Worm (Caenorhabditis elegans) whole organism, midembryonic: ENCODE results near the gene glc-1.

Experiments used
- T22C8.4 ChIP-seq: fragments of 200-800 bp; sonication (Bioruptor generic); IDR thresholded peaks from 2 replicates; pipeline ENCODE4 v1.3.6; 2022; ENCODE audit warnings: missing genetic modification characterization, missing compliant biosample characterization
- cog-1 ChIP-seq: sonication (generic microtip); optimal IDR thresholded peaks from 2 replicates; lab custom pipeline; 2016; ENCODE audit warnings: missing genetic modification characterization, missing compliant biosample characterization
- flt-1 ChIP-seq: fragments of 200-800 bp; sonication (Bioruptor generic); IDR thresholded peaks from 2 replicates; pipeline ENCODE4 v1.3.6; 2022; ENCODE audit warnings: missing genetic modification characterization, missing compliant biosample characterization
- klf-2 ChIP-seq: fragments of 200-800 bp; sonication (Bioruptor generic); conservative IDR thresholded peaks from 2 replicates; pipeline ENCODE4 v1.3.6; 2022; ENCODE audit warnings: missing genetic modification reagents, missing genetic modification characterization, missing compliant biosample characterization
- med-1 ChIP-seq: sonication (generic microtip); optimal IDR thresholded peaks from 2 replicates; lab custom pipeline; 2017; ENCODE audit warnings: missing genetic modification characterization, mild to moderate bottlenecking, missing compliant biosample characterization, antibody characterized with exemption, missing genetic modification reagents; ENCODE audit not compliant: insufficient read depth
- ref-1 ChIP-seq: fragments of 200-800 bp; sonication (Bioruptor generic); conservative IDR thresholded peaks from 2 replicates; pipeline ENCODE4 v1.3.6; 2022; ENCODE audit warnings: missing genetic modification reagents, missing genetic modification characterization, missing compliant biosample characterization
- tab-1 ChIP-seq: fragments of 200-800 bp; sonication (Bioruptor generic); IDR thresholded peaks from 2 replicates; pipeline ENCODE4 v1.3.6; 2022; ENCODE audit warnings: missing genetic modification characterization, missing compliant biosample characterization
- ztf-23 ChIP-seq: fragments of 200-800 bp; sonication (Bioruptor generic); IDR thresholded peaks from 2 replicates; pipeline ENCODE4 v1.3.6; 2022; ENCODE audit warnings: missing genetic modification reagents, missing genetic modification characterization, missing compliant biosample characterization
- ztf-29 ChIP-seq: fragments of 200-800 bp; sonication (Bioruptor generic); IDR thresholded peaks from 2 replicates; pipeline ENCODE4 v1.3.6; 2022; ENCODE audit warnings: missing genetic modification reagents, missing genetic modification characterization, missing compliant biosample characterization

The glc-1 gene

ce11 chrV:16229439-16229838, 10.0 kb downstream of the glc-1 start:
- no peak for TF ChIP-seq klf-2 (GFP tag; lab: Robert Waterston, UW)
- no peak for TF ChIP-seq tab-1 (GFP tag; lab: Robert Waterston, UW)
- no peak for TF ChIP-seq T22C8.4 (GFP tag; lab: Robert Waterston, UW)
- no peak for TF ChIP-seq med-1 (GFP tag; lab: Kevin White, UChicago)
- TF ChIP-seq flt-1, result no peak
- TF ChIP-seq ztf-29 (GFP tag; lab: Robert Waterston, UW), result no peak

- no peak for TF ChIP-seq med-1 (GFP tag; lab: Kevin White, UChicago)
- TF ChIP-seq T22C8.4 (GFP tag; lab: Robert Waterston, UW), result no peak
- TF ChIP-seq ref-1 (GFP tag; lab: Robert Waterston, UW), result no peak
- TF ChIP-seq ztf-23 (GFP tag; lab: Robert Waterston, UW), result no peak
- TF ChIP-seq klf-2 (GFP tag; lab: Robert Waterston, UW), result no peak
- no peak for TF ChIP-seq flt-1
- TF ChIP-seq ztf-29 (GFP tag; lab: Robert Waterston, UW), result no peak
- TF ChIP-seq tab-1 (GFP tag; lab: Robert Waterston, UW), result no peak
- no peak for TF ChIP-seq cog-1 (tag; lab: Kevin White, UChicago)
These were observed 10.5 kb downstream of the glc-1 start, which contains the start of the genes F21H7.2 and F21H7.12 for ce11 chrV:16229896-16230295. F21H7.2 (minus strand) TSS chrV:16229996. F21H7.12 (plus strand) TSS chrV:16230165.

DNA sequence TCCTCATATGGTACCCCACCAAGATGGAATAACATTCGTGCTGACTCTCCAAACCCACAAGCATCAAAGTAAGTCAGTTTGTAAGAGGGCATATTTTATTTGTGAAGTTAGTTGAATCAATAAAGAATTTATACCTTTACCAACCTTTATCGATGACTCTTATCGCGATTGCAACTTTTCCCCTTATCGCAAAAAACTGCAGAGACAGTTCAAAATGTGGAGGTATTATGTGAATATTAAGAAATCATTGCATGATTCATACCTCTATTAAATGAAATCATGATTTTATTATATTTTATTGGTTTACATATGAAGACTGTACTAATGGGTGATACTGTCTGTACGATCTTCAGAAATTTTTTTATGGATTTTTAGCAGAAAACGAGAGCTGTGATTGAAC, 12.7 kb downstream of the glc-1 start, which contains the start of gene gst-22:
TSS of gene gst-22 (minus strand) at position 103 of the 400 bp plus-strand sequence.
- TF ChIP-seq ztf-23 (GFP tag; lab: Robert Waterston, UW) (no peak), med-1 (GFP tag; lab: Kevin White, UChicago) (no peak), cog-1 (tag; lab: Kevin White, UChicago) (no peak)

DNA sequence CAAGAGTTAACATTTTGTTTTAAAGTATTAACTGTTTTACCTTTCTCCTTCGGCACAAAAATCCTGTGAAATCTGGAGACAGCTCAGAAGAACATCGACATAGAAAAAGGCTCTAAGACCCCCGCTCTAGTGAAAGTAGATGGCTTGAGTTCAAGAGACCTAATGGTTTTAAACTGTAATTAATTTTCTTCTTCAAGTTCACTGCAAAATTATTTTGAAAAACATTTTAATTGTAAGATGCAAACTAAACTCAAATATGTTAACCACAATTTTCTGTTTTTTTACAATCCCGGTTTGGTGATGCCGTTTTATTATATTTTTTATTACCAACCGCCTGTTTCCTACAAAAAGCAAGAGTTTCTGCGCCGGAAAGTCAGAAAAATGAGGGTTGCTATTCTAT, 14.2 kb downstream of the glc-1 start, which contains the start of gene clec-233:
TSS of gene clec-233 (plus strand) at position 301 of the 400 bp plus-strand sequence.
- TF ChIP-seq T22C8.4 (GFP tag; lab: Robert Waterston, UW), result no peak
- no peak for TF ChIP-seq flt-1
- TF ChIP-seq klf-2 (GFP tag; lab: Robert Waterston, UW), result no peak
- TF ChIP-seq tab-1 (GFP tag; lab: Robert Waterston, UW), result no peak
- no peak for TF ChIP-seq ztf-29 (GFP tag; lab: Robert Waterston, UW)
- TF ChIP-seq cog-1 (tag; lab: Kevin White, UChicago), result no peak
- TF ChIP-seq med-1 (GFP tag; lab: Kevin White, UChicago), result no peak
- no peak for TF ChIP-seq ztf-23 (GFP tag; lab: Robert Waterston, UW)
- TF ChIP-seq ref-1 (GFP tag; lab: Robert Waterston, UW), result no peak

DNA sequence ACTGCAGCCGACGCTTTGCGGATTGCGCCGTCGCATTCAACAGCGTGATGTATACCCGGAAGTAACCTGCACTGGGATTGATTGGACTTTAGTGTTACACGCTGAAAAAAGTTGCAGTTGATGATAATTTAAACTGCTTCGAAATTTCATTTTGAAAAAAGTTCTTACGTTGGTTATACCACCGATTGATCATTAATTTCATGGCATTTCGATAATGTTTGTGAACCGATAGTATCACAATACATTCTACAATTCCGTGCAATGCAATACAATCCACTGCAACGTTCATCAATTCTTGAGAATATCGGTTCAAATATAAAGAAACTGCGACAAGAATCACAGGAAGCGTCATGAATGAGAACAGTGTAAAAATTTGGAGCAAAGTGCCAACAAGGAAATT, 15.7 kb downstream of the glc-1 start, which contains the start of gene F21H7.3:
TSS of gene F21H7.3 (minus strand) at position 101 of the 400 bp plus-strand sequence.
- TF ChIP-seq ztf-23 (GFP tag; lab: Robert Waterston, UW), result no peak
- no peak for TF ChIP-seq tab-1 (GFP tag; lab: Robert Waterston, UW)
- TF ChIP-seq med-1 (GFP tag; lab: Kevin White, UChicago), result no peak
- TF ChIP-seq flt-1, result no peak
- no peak for TF ChIP-seq ref-1 (GFP tag; lab: Robert Waterston, UW)
- no peak for TF ChIP-seq cog-1 (tag; lab: Kevin White, UChicago)
- TF ChIP-seq T22C8.4 (GFP tag; lab: Robert Waterston, UW), result no peak
- no peak for TF ChIP-seq klf-2 (GFP tag; lab: Robert Waterston, UW)
- TF ChIP-seq ztf-29 (GFP tag; lab: Robert Waterston, UW), result no peak

DNA sequence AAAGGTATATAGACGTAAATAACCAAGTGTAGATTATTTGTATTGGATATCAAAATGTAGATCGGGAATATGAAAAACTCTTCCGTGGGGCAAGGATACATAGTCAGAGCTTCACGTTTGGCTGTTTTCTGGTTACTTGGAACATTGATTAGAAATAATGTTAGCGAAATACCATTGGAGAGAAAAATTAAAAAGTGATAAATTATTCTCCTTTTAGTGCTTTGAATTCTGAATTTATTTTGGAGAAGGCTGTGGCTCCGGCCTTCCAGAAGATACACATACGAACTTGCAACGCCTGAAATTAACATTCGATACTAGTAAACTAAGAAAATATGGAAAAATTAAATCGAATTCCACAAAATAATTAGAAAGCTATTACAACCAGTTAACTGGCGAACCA, 16.2 kb downstream of the glc-1 start, which contains the start of gene srh-98:
TSS of gene srh-98 (minus strand) at position 101 of the 400 bp plus-strand sequence.
- TF ChIP-seq ref-1 (GFP tag; lab: Robert Waterston, UW) (no peak), cog-1 (tag; lab: Kevin White, UChicago) (no peak), ztf-23 (GFP tag; lab: Robert Waterston, UW) (no peak), flt-1 (no peak), ztf-29 (GFP tag; lab: Robert Waterston, UW) (no peak)

DNA sequence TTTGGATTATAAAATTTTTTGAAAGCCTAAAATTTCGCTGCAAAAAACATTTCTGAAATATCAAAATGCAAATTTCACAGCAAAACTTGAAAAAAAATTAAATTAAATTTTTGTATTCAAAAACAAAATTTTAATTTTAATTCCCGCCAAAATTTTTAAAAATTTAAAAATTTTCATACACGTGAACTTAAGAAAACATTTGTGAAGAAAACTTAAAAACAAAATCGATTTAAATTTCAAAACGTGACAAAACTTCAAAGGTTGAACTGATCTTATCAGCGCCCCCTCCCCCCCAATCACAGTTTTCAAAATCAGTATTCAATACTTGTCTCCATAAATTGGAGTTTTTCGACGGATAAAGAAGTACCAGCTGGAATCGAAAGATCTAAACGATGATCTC, 17.8 kb downstream of the glc-1 start, which contains the start of gene F21H7.5:
TSS of gene F21H7.5 (plus strand) at position 301 of the 400 bp plus-strand sequence.
- TF ChIP-seq ref-1 (GFP tag; lab: Robert Waterston, UW) (no peak), ztf-29 (GFP tag; lab: Robert Waterston, UW) (no peak), med-1 (GFP tag; lab: Kevin White, UChicago) (no peak), tab-1 (GFP tag; lab: Robert Waterston, UW) (no peak), flt-1 (no peak), klf-2 (GFP tag; lab: Robert Waterston, UW) (no peak), ztf-23 (GFP tag; lab: Robert Waterston, UW) (no peak), T22C8.4 (GFP tag; lab: Robert Waterston, UW) (no peak), cog-1 (tag; lab: Kevin White, UChicago) (no peak)

ce11 chrV:16244078-16244477, 24.6 kb downstream of the glc-1 start, which contains the start of gene srh-104:
srh-104 (minus strand) TSS chrV:16244178.
- no peak for TF ChIP-seq ref-1 (GFP tag; lab: Robert Waterston, UW)
- no peak for TF ChIP-seq T22C8.4 (GFP tag; lab: Robert Waterston, UW)
- no peak for TF ChIP-seq cog-1 (tag; lab: Kevin White, UChicago)

DNA sequence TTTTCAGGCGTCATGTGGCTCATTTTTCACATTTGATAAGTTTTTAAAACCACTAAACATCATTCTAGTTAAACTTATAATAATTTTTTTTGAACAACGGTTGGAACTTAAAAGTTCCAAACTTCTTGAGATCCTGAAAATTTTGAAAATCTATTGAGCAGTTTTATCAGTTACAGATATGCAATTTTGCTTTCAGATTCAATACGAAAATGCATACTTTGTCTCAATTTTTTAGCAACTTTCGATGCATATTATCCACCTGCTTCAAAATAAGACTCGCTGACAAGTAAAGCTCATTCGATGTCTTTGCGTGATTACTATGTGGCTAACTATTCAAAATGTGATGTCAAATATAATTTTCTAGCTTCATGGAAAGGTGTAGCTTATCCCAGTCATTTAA, 27.1 kb downstream of the glc-1 start, which contains the start of gene srh-95:
TSS of gene srh-95 (plus strand) at position 301 of the 400 bp plus-strand sequence.
- TF ChIP-seq cog-1 (tag; lab: Kevin White, UChicago) (no peak), ztf-29 (GFP tag; lab: Robert Waterston, UW) (no peak), ztf-23 (GFP tag; lab: Robert Waterston, UW) (no peak), flt-1 (no peak), T22C8.4 (GFP tag; lab: Robert Waterston, UW) (no peak)

ce11 chrV:16249105-16249504, 29.7 kb downstream of the glc-1 start:
- no peak for TF ChIP-seq med-1 (GFP tag; lab: Kevin White, UChicago)
- no peak for TF ChIP-seq T22C8.4 (GFP tag; lab: Robert Waterston, UW)
- TF ChIP-seq tab-1 (GFP tag; lab: Robert Waterston, UW), result no peak
- TF ChIP-seq ref-1 (GFP tag; lab: Robert Waterston, UW), result no peak
- no peak for TF ChIP-seq flt-1
- no peak for TF ChIP-seq ztf-23 (GFP tag; lab: Robert Waterston, UW)
- TF ChIP-seq klf-2 (GFP tag; lab: Robert Waterston, UW), result no peak
- no peak for TF ChIP-seq cog-1 (tag; lab: Kevin White, UChicago)
- no peak for TF ChIP-seq ztf-29 (GFP tag; lab: Robert Waterston, UW)
